Worm (Caenorhabditis elegans) whole organism, mixed stage, embryonic: Measurements from ENCODE around the gene F58F12.1.

Experiments
- M03D4.4 ChIP-seq: sonication (generic microtip); optimal IDR thresholded peaks from 2 replicates; lab custom pipeline; 2017; ENCODE audit warnings: mild to moderate bottlenecking, missing genetic modification characterization, missing compliant biosample characterization
- bed-3 ChIP-seq: fragments of 200-800 bp; sonication (Bioruptor generic); optimal IDR thresholded peaks from 3 replicates; lab custom pipeline; 2018; ENCODE audit warnings: mild to moderate bottlenecking, missing genetic modification characterization, moderate library complexity, missing compliant biosample characterization
- blmp-1 ChIP-seq: fragments of 150-350 bp; optimal IDR thresholded peaks from 2 replicates; lab custom pipeline; 2014; ENCODE audit warnings: missing biosample characterization, missing genetic modification characterization
- ceh-39 ChIP-seq: fragments of 150-350 bp; optimal IDR thresholded peaks from 2 replicates; lab custom pipeline; 2014; ENCODE audit warnings: missing biosample characterization, missing genetic modification characterization
- ceh-43 ChIP-seq: fragments of 200-800 bp; sonication (Bioruptor generic); optimal IDR thresholded peaks from 2 replicates; lab custom pipeline; 2018; ENCODE audit warnings: mild to moderate bottlenecking, missing genetic modification characterization, moderate library complexity, missing compliant biosample characterization
- ceh-83 ChIP-seq: fragments of 200-800 bp; sonication (Bioruptor generic); optimal IDR thresholded peaks from 2 replicates; lab custom pipeline; 2018; ENCODE audit warnings: mild to moderate bottlenecking, missing genetic modification characterization, missing compliant biosample characterization
- ces-1 ChIP-seq: fragments of 150-350 bp; optimal IDR thresholded peaks from 2 replicates; lab custom pipeline; 2014; ENCODE audit warnings: missing biosample characterization, missing genetic modification reagents, missing genetic modification characterization
- cnd-1 ChIP-seq: fragments of 200-800 bp; sonication (Bioruptor generic); optimal IDR thresholded peaks from 2 replicates; lab custom pipeline; 2018; ENCODE audit warnings: mild to moderate bottlenecking, missing genetic modification characterization, missing compliant biosample characterization
- drap-1 ChIP-seq: fragments of 200-800 bp; sonication (Bioruptor generic); optimal IDR thresholded peaks from 3 replicates; lab custom pipeline; 2018; ENCODE audit warnings: mild to moderate bottlenecking, missing genetic modification characterization, missing compliant biosample characterization
- elt-1 ChIP-seq: sonication (generic microtip); optimal IDR thresholded peaks from 2 replicates; lab custom pipeline; 2017; ENCODE audit warnings: missing genetic modification characterization, mild to moderate bottlenecking, missing compliant biosample characterization, antibody characterized with exemption, moderate library complexity, borderline replicate concordance; ENCODE audit not compliant: insufficient read depth
- elt-3 ChIP-seq: fragments of 150-350 bp; optimal IDR thresholded peaks from 2 replicates; lab custom pipeline; 2014; ENCODE audit warnings: missing biosample characterization, missing genetic modification characterization
- flh-1 ChIP-seq: fragments of 200-800 bp; sonication (Bioruptor generic); optimal IDR thresholded peaks from 2 replicates; lab custom pipeline; 2018; ENCODE audit warnings: mild to moderate bottlenecking, missing genetic modification characterization, moderate library complexity, missing compliant biosample characterization
- ham-2 ChIP-seq: fragments of 200-800 bp; sonication (Bioruptor generic); optimal IDR thresholded peaks from 2 replicates; lab custom pipeline; 2018; ENCODE audit warnings: mild to moderate bottlenecking, missing genetic modification characterization, missing compliant biosample characterization
- hlh-1 ChIP-seq: fragments of 150-350 bp; optimal IDR thresholded peaks from 2 replicates; lab custom pipeline; 2014; ENCODE audit warnings: missing biosample characterization, missing genetic modification reagents, missing genetic modification characterization
- lin-13 ChIP-seq: fragments of 150-350 bp; optimal IDR thresholded peaks from 2 replicates; lab custom pipeline; 2014; ENCODE audit warnings: missing biosample characterization, missing genetic modification characterization
- lin-32 ChIP-seq: fragments of 200-800 bp; sonication (Bioruptor generic); optimal IDR thresholded peaks from 2 replicates; lab custom pipeline; 2018; ENCODE audit warnings: mild to moderate bottlenecking, missing genetic modification characterization, missing compliant biosample characterization
- lsy-2 ChIP-seq: fragments of 150-350 bp; optimal IDR thresholded peaks from 2 replicates; lab custom pipeline; 2014; ENCODE audit warnings: missing biosample characterization, missing genetic modification characterization
- mab-5 ChIP-seq: fragments of 150-350 bp; optimal IDR thresholded peaks from 2 replicates; lab custom pipeline; 2014; ENCODE audit warnings: missing biosample characterization, missing genetic modification characterization
- mep-1 ChIP-seq: fragments of 150-350 bp; optimal IDR thresholded peaks from 2 replicates; lab custom pipeline; 2017; ENCODE audit warnings: missing biosample characterization, missing genetic modification reagents, missing genetic modification characterization, inconsistent platforms
- mls-2 ChIP-seq: sonication (generic microtip); optimal IDR thresholded peaks from 2 replicates; lab custom pipeline; 2016; ENCODE audit warnings: mild to moderate bottlenecking, missing genetic modification characterization, moderate library complexity, missing compliant biosample characterization
- nhr-12 ChIP-seq: fragments of 150-350 bp; optimal IDR thresholded peaks from 2 replicates; lab custom pipeline; 2014; ENCODE audit warnings: missing biosample characterization, missing genetic modification characterization
- nhr-2 ChIP-seq: fragments of 150-350 bp; optimal IDR thresholded peaks from 2 replicates; lab custom pipeline; 2014; ENCODE audit warnings: missing biosample characterization, missing genetic modification characterization
- nhr-237 ChIP-seq: fragments of 150-350 bp; optimal IDR thresholded peaks from 2 replicates; lab custom pipeline; 2014; ENCODE audit warnings: missing biosample characterization, missing genetic modification characterization
- nhr-28 ChIP-seq: fragments of 150-350 bp; optimal IDR thresholded peaks from 2 replicates; lab custom pipeline; 2014; ENCODE audit warnings: missing biosample characterization, missing genetic modification characterization
- nhr-76 ChIP-seq: sonication (generic microtip); optimal IDR thresholded peaks from 2 replicates; lab custom pipeline; 2017; ENCODE audit warnings: missing biosample characterization, missing genetic modification characterization
- pha-4 ChIP-seq: fragments of 150-350 bp; optimal IDR thresholded peaks from 2 replicates; lab custom pipeline; 2018; ENCODE audit warnings: missing biosample characterization, missing genetic modification reagents, missing genetic modification characterization
- sem-2 ChIP-seq: fragments of 200-800 bp; sonication (Bioruptor generic); optimal IDR thresholded peaks from 2 replicates; lab custom pipeline; 2018; ENCODE audit warnings: mild to moderate bottlenecking, missing genetic modification characterization, missing compliant biosample characterization
- snpc-4 ChIP-seq: fragments of 150-350 bp; optimal IDR thresholded peaks from 2 replicates; lab custom pipeline; 2014; ENCODE audit warnings: missing biosample characterization, missing genetic modification characterization
- sptf-1 ChIP-seq: sonication (generic microtip); optimal IDR thresholded peaks from 2 replicates; lab custom pipeline; 2017; ENCODE audit warnings: mild to moderate bottlenecking, missing genetic modification characterization, moderate library complexity, missing compliant biosample characterization
- tbx-8 ChIP-seq: fragments of 200-800 bp; sonication (Bioruptor generic); optimal IDR thresholded peaks from 2 replicates; lab custom pipeline; 2018; ENCODE audit warnings: mild to moderate bottlenecking, missing genetic modification characterization, moderate library complexity, missing compliant biosample characterization
- unc-120 ChIP-seq: sonication (generic microtip); optimal IDR thresholded peaks from 2 replicates; lab custom pipeline; 2017; ENCODE audit warnings: missing genetic modification characterization, missing compliant biosample characterization; ENCODE audit not compliant: poor library complexity, severe bottlenecking
- unc-39 ChIP-seq: fragments of 150-350 bp; optimal IDR thresholded peaks from 2 replicates; lab custom pipeline; 2014; ENCODE audit warnings: missing biosample characterization, missing genetic modification characterization
- unc-62 ChIP-seq: fragments of 150-350 bp; optimal IDR thresholded peaks from 2 replicates; lab custom pipeline; 2014; ENCODE audit warnings: missing biosample characterization, missing genetic modification reagents, missing genetic modification characterization
- zip-8 ChIP-seq: fragments of 150-350 bp; optimal IDR thresholded peaks from 2 replicates; lab custom pipeline; 2014; ENCODE audit warnings: missing biosample characterization, missing genetic modification characterization
- ztf-11 ChIP-seq: fragments of 150-350 bp; optimal IDR thresholded peaks from 2 replicates; lab custom pipeline; 2014; ENCODE audit warnings: missing biosample characterization, missing genetic modification characterization

The F58F12.1 gene

DNA sequence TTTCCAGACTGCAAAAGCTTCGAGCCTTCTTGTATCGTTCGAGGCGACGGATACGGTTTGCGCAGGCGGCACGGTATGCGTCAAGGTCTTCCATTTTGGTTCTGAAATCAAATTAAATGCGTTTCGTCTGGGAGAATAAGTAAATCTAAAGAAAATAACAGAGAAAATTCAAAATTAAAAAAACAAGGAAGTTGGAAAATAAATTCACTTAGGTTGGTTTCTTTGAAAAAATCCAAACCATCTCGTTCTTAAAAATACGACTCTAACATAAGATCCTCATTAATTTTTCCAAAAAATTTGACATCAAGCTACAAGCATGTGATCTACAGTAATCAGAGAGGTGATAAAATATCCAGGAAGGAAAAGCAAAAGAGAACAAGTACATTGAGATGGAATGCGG, 26.7 kb downstream of the F58F12.1 start, which contains the start of gene T25D10.4:
Gene T25D10.4 (minus strand): TSS at position 101 of the 400 bp plus-strand sequence.
- TF ChIP-seq hlh-1, result no peak
- TF ChIP-seq ceh-39 (tag; lab: Kevin White, UChicago), result no peak
- TF ChIP-seq snpc-4 (tag; lab: Kevin White, UChicago), result no peak
- no peak for TF ChIP-seq zip-8
- no peak for TF ChIP-seq pha-4
- TF ChIP-seq bed-3 (GFP tag; lab: Kevin White, UChicago), result no peak
- no peak for TF ChIP-seq lin-32 (GFP tag; lab: Kevin White, UChicago)
- no peak for TF ChIP-seq unc-62 (GFP tag; lab: Kevin White, UChicago)
- no peak for TF ChIP-seq unc-120 (tag; lab: Kevin White, UChicago)
- TF ChIP-seq mep-1, result no peak
- no peak for TF ChIP-seq lin-13 (tag; lab: Kevin White, UChicago)
- no peak for TF ChIP-seq cnd-1
- TF ChIP-seq ceh-83 (GFP tag; lab: Kevin White, UChicago), result no peak
- no peak for TF ChIP-seq nhr-28 (tag; lab: Kevin White, UChicago)
- TF ChIP-seq unc-39 (tag; lab: Kevin White, UChicago), result no peak
- no peak for TF ChIP-seq flh-1 (GFP tag; lab: Kevin White, UChicago)

DNA sequence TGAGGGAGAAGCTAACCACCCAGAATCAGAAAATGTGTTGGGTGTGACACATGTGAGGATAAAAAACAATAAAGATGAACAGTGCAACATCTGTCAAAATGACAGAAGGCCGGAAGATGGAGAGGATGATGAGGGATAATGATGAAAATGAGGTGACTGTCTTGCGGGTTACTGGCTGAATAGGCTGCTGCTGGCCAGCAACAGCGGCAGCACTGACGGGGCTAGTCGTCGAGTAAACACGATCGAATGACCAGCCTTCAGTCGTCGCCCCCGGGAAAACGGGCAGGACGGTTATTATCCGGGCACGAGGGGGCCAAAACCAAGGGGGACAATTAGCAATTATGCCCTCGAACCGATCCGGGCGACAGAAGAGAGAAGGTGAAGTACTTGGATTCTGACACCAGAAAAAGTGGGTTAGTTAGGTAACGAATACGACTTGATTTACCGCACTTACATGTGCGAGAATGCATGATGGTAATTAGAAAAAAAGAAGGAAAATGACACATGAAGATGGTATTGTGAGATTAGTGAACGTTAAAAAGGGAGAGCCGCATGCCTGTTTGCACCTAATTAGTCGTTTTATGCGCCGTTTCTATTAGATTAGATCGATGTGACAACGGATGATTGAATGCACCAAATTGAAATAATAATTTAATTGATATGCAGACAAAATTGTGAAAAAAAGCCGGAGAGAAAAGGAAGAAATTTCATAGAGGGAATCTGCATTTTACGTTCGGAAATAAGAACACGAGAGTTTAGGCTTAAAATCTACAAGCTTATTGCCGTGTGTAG, 28.4 kb downstream of the F58F12.1 start:
- TF ChIP-seq lsy-2 (tag; lab: Kevin White, UChicago) (no peak), lin-32 (GFP tag; lab: Kevin White, UChicago) (peak; percentile 51), elt-1 (no peak), ceh-83 (GFP tag; lab: Kevin White, UChicago) (no peak), blmp-1 (tag; lab: Kevin White, UChicago) (no peak), nhr-237 (no peak), pha-4 (no peak), mls-2 (tag; lab: Kevin White, UChicago) (peak; percentile 77), drap-1 (GFP tag; lab: Kevin White, UChicago) (no peak), elt-3 (tag; lab: Kevin White, UChicago) (no peak), lin-13 (tag; lab: Kevin White, UChicago) (no peak), ces-1 (GFP tag; lab: Kevin White, UChicago) (peak; percentile 79), sptf-1 (tag; lab: Kevin White, UChicago) (peak; percentile 57), hlh-1 (no peak), M03D4.4 (no peak), flh-1 (GFP tag; lab: Kevin White, UChicago) (no peak), bed-3 (GFP tag; lab: Kevin White, UChicago) (no peak), nhr-12 (tag; lab: Kevin White, UChicago) (no peak), snpc-4 (tag; lab: Kevin White, UChicago) (no peak), unc-62 (GFP tag; lab: Kevin White, UChicago) (peak; percentile 57), ceh-43 (GFP tag; lab: Kevin White, UChicago) (peak; percentile 76), cnd-1 (peak; percentile 90), ham-2 (GFP tag; lab: Kevin White, UChicago) (peak; percentile 66), nhr-28 (tag; lab: Kevin White, UChicago) (no peak), unc-39 (tag; lab: Kevin White, UChicago) (no peak), nhr-2 (tag; lab: Kevin White, UChicago) (peak; percentile 93)
- TF ChIP-seq, all 35 proteins: peak for 9

DNA sequence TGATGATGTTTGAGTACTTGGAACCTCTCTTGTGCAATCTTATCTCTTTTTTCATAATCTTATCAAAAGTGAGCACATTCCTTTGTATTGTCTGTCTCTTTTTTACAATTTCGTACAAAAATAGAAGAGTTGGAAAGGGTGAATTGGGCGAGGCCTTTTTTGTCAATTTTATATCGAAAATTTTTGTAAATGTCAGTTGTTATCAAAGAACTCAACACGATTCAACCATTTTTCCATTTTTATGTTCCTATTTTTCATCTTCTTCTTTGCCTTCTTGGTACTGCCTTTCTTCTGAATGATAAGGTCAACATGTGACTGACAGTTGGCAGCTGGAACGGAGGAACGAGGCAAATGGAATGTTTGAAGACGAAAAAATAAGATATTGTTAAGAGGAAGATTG, 30.3 kb downstream of the F58F12.1 start:
- TF ChIP-seq lin-13 (tag; lab: Kevin White, UChicago), result no peak
- no peak for TF ChIP-seq elt-1
- no peak for TF ChIP-seq lsy-2 (tag; lab: Kevin White, UChicago)
- TF ChIP-seq lin-32 (GFP tag; lab: Kevin White, UChicago), result no peak
- no peak for TF ChIP-seq ztf-11 (tag; lab: Kevin White, UChicago)
- no peak for TF ChIP-seq unc-62 (GFP tag; lab: Kevin White, UChicago)

DNA sequence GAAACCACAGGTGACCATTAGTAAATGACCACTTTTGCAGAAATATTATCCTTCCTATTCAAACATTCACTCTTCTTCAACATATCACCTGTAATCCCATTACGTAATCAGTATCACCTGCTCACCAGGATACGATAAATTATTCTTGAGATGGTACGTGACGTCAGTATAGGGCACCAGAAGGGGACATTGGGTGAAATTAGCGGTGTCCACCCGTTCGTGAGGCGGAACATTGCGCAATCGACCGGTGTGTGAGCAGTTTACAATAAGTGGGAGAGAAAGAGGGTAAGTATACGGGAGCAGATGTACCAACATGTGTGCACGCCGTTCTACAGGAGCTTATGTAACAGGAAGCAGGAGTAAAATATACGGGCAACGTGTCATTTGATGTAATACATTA, 34.6 kb downstream of the F58F12.1 start:
- TF ChIP-seq hlh-1 (peak; percentile 50), blmp-1 (tag; lab: Kevin White, UChicago) (no peak), ham-2 (GFP tag; lab: Kevin White, UChicago) (no peak), ces-1 (GFP tag; lab: Kevin White, UChicago) (no peak), lsy-2 (tag; lab: Kevin White, UChicago) (no peak), elt-1 (no peak), lin-13 (tag; lab: Kevin White, UChicago) (no peak), snpc-4 (tag; lab: Kevin White, UChicago) (no peak), nhr-2 (tag; lab: Kevin White, UChicago) (peak; percentile 95), ceh-83 (GFP tag; lab: Kevin White, UChicago) (no peak), ceh-39 (tag; lab: Kevin White, UChicago) (peak; percentile 30), unc-120 (tag; lab: Kevin White, UChicago) (no peak), zip-8 (peak; percentile 95), nhr-76 (tag; lab: Kevin White, UChicago) (no peak), lin-32 (GFP tag; lab: Kevin White, UChicago) (no peak), sem-2 (GFP tag; lab: Kevin White, UChicago) (no peak), mls-2 (tag; lab: Kevin White, UChicago) (peak; percentile 16), M03D4.4 (no peak), cnd-1 (peak; percentile 55), sptf-1 (tag; lab: Kevin White, UChicago) (peak; percentile 8), tbx-8 (GFP tag; lab: Kevin White, UChicago) (no peak), nhr-28 (tag; lab: Kevin White, UChicago) (no peak), nhr-237 (no peak), bed-3 (GFP tag; lab: Kevin White, UChicago) (no peak), nhr-12 (tag; lab: Kevin White, UChicago) (no peak), ztf-11 (tag; lab: Kevin White, UChicago) (peak; percentile 71), mep-1 (no peak), flh-1 (GFP tag; lab: Kevin White, UChicago) (no peak), elt-3 (tag; lab: Kevin White, UChicago) (no peak), drap-1 (GFP tag; lab: Kevin White, UChicago) (no peak), mab-5 (tag; lab: Kevin White, UChicago) (no peak), ceh-43 (GFP tag; lab: Kevin White, UChicago) (no peak), pha-4 (no peak), unc-62 (GFP tag; lab: Kevin White, UChicago) (no peak), unc-39 (tag; lab: Kevin White, UChicago) (peak; percentile 26)
